Worm (Caenorhabditis elegans): ENCODE results near the gene C39H7.4.

C39H7.4 gene

DNA sequence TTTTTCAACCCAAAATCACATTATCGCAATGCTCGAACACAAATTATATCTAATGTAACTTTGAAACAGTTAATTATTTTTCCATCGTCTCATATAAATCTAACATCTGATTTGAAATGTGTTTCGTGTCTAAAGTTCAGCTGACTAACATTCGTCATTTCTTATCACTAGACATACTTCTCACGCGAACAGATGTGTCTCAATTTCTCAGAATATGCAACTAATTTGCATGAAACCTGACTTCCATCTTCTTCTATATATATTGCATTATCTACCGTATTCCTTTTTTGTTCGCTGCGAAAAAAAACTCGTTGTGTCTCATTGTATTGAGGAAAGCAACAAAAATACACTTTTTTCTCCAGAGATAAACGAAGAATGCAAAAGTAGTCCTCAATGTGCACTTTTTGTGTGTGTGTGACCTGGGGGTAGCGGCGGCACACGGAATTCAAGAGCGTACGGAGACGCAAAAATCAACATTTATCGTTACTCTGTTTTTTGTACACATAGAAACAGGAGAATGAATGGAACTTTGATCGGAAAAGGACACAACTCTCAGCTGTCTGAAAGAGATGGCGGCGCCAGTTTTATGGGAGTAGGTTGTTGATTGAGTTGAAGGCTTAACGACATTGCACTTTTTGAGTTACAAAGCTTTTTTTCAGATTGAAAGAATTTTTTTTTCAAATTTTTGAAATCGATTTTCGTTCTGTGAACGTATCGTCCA lies 33.7 kb downstream of the C39H7.4 start (continued):
- TF ChIP-seq unc-3 (GFP tag; conservative IDR thresholded peaks at IDR 0.05) (no peak), unc-3 (tag; optimal IDR thresholded peaks at IDR 0.05) (no peak)

ce11 chrIV:5574033-5574432 lies 40.4 kb downstream of the C39H7.4 start, which contains the start of gene T12E12.6:
T12E12.6 (minus strand) TSS chrIV:5574133.
- TF ChIP-seq sdc-2 (tag; optimal IDR thresholded peaks at IDR 0.05) (no peak), unc-42 (tag; optimal IDR thresholded peaks at IDR 0.05) (no peak), ceh-19 (GFP tag; optimal IDR thresholded peaks at IDR 0.05) (no peak), unc-3 (GFP tag; conservative IDR thresholded peaks at IDR 0.05) (no peak), unc-3 (tag; optimal IDR thresholded peaks at IDR 0.05) (no peak), lin-11 (tag; optimal IDR thresholded peaks at IDR 0.05) (no peak), ama-1 (optimal IDR thresholded peaks at IDR 0.05) (no peak), npax-4 (tag; optimal IDR thresholded peaks at IDR 0.05) (no peak), fkh-10 (GFP tag; optimal IDR thresholded peaks at IDR 0.05) (no peak), pag-3 (tag; optimal IDR thresholded peaks at IDR 0.05; ENCODE audit: borderline replicate concordance) (no peak), gmeb-2 (tag; optimal IDR thresholded peaks at IDR 0.05) (no peak), nhr-232 (tag; optimal IDR thresholded peaks at IDR 0.05) (no peak), pat-9 (tag; optimal IDR thresholded peaks at IDR 0.05) (no peak), ceh-6 (GFP tag; optimal IDR thresholded peaks at IDR 0.05) (no peak), pha-2 (tag; optimal IDR thresholded peaks at IDR 0.05) (no peak), ceh-2 (tag; optimal IDR thresholded peaks at IDR 0.05) (no peak), K09A11.1 (tag; optimal IDR thresholded peaks at IDR 0.05; ENCODE audit: insufficient read depth) (no peak), nhr-11 (tag; optimal IDR thresholded peaks at IDR 0.05) (no peak)

ce11 chrIV:5572693-5573092 lies 41.7 kb downstream of the C39H7.4 start:
- TF ChIP-seq che-1 (tag; optimal IDR thresholded peaks at IDR 0.05), result no peak
- no peak for TF ChIP-seq unc-42 (tag; optimal IDR thresholded peaks at IDR 0.05)
- TF ChIP-seq ceh-48 (tag; optimal IDR thresholded peaks at IDR 0.05), result no peak
- TF ChIP-seq hlh-13 (GFP tag; optimal IDR thresholded peaks at IDR 0.05), result no peak
- no peak for TF ChIP-seq pros-1 (tag; optimal IDR thresholded peaks at IDR 0.05)
- no peak for TF ChIP-seq ahr-1 (tag; optimal IDR thresholded peaks at IDR 0.05)
- TF ChIP-seq ceh-24 (tag; optimal IDR thresholded peaks at IDR 0.05), result no peak
- TF ChIP-seq ceh-34 (tag; optimal IDR thresholded peaks at IDR 0.05), result no peak
- no peak for TF ChIP-seq mec-3 (tag; optimal IDR thresholded peaks at IDR 0.05; ENCODE audit: borderline replicate concordance)
- TF ChIP-seq pha-2 (tag; optimal IDR thresholded peaks at IDR 0.05), result no peak
- TF ChIP-seq elt-2 (tag; optimal IDR thresholded peaks at IDR 0.05), result no peak
- no peak for TF ChIP-seq ceh-14 (tag; optimal IDR thresholded peaks at IDR 0.05)
- no peak for TF ChIP-seq ceh-9 (tag; optimal IDR thresholded peaks at IDR 0.05)
- no peak for TF ChIP-seq dve-1 (tag; optimal IDR thresholded peaks at IDR 0.05)
- TF ChIP-seq C38D4.7 (GFP tag; optimal IDR thresholded peaks at IDR 0.05), result no peak
- no peak for TF ChIP-seq lim-6 (tag; optimal IDR thresholded peaks at IDR 0.05)
- no peak for TF ChIP-seq madf-2 (tag; optimal IDR thresholded peaks at IDR 0.05)
- TF ChIP-seq tbx-7 (tag; optimal IDR thresholded peaks at IDR 0.05), result no peak
- TF ChIP-seq T23F11.4 (GFP tag; optimal IDR thresholded peaks at IDR 0.05), result no peak
- TF ChIP-seq unc-3 (GFP tag; conservative IDR thresholded peaks at IDR 0.05), result no peak
- no peak for TF ChIP-seq unc-3 (tag; optimal IDR thresholded peaks at IDR 0.05)

DNA sequence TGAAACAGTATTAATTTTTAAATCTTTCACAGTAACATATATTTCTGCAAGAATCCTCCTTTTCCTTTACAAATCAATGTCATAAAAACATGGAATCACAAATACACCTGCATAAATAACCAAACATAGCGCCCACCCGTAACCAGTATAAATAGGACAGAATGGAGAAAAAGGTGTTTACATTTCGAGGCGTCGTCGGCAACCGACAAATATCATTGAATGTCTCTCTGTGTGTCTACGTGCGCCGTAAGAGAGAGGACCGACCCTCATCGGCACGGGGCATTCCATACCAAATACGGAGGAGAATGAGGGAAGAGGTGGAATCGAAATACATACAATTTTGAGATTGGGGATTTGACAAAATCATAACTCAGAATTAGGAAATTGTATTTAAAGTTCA lies 49.3 kb downstream of the C39H7.4 start:
- no peak for TF ChIP-seq ztf-16 (tag; optimal IDR thresholded peaks at IDR 0.05)
- TF ChIP-seq sox-2 (GFP tag; IDR thresholded peaks at IDR 0.05), result no peak
- no peak for TF ChIP-seq ama-1 (optimal IDR thresholded peaks at IDR 0.05)
- no peak for TF ChIP-seq npax-4 (tag; optimal IDR thresholded peaks at IDR 0.05)
- TF ChIP-seq ref-2 (tag; optimal IDR thresholded peaks at IDR 0.05), result no peak
- TF ChIP-seq Y22D7AL.16 (tag; optimal IDR thresholded peaks at IDR 0.05), result no peak
- TF ChIP-seq hlh-8 (tag; optimal IDR thresholded peaks at IDR 0.05), result no peak
- TF ChIP-seq lin-11 (tag; optimal IDR thresholded peaks at IDR 0.05), result no peak
- TF ChIP-seq C08G9.2 (tag; optimal IDR thresholded peaks at IDR 0.05), result no peak
